Fruit fly (Drosophila melanogaster) whole organism, embryonic: Measurements from ENCODE around the gene gammaTub37C.
A peak's percentile ranks its signal among the peaks of the same experiment; 100 is the strongest.

Source experiments
- Ada2b ChIP-seq: fragments of 200-800 bp; sonication (Bioruptor generic); IDR thresholded peaks from 2 replicates; pipeline ENCODE4 v1.3.6; 2022; ENCODE audit warnings: missing biosample characterization, missing genetic modification characterization
- Aef1 ChIP-seq: fragments of 200-800 bp; sonication (Bioruptor generic); IDR thresholded peaks from 3 replicates; pipeline ENCODE4 v1.3.6; 2022; ENCODE audit warnings: missing biosample characterization, missing genetic modification characterization
- Asciz ChIP-seq: fragments of 200-800 bp; sonication (Bioruptor generic); optimal IDR thresholded peaks from 2 replicates; lab custom pipeline; 2017; ENCODE audit warnings: missing biosample characterization, mild to moderate bottlenecking, missing genetic modification characterization, missing genetic modification reagents
- Bgb ChIP-seq: fragments of 200-800 bp; sonication (Bioruptor generic); IDR thresholded peaks from 2 replicates; pipeline ENCODE4 v1.3.6; 2022; ENCODE audit warnings: missing biosample characterization, missing genetic modification characterization; ENCODE audit not compliant: partially characterized antibody
- CG10274 ChIP-seq: fragments of 200-800 bp; sonication (Bioruptor generic); optimal IDR thresholded peaks from 3 replicates; lab custom pipeline; 2017; ENCODE audit warnings: missing biosample characterization, mild to moderate bottlenecking, missing genetic modification characterization
- CG10565 ChIP-seq: fragments of 200-800 bp; sonication (Bioruptor generic); optimal IDR thresholded peaks from 3 replicates; lab custom pipeline; 2016; ENCODE audit warnings: missing biosample characterization, mild to moderate bottlenecking, missing genetic modification characterization
- CG10959 ChIP-seq: fragments of 200-800 bp; sonication (Bioruptor generic); IDR thresholded peaks from 2 replicates; pipeline ENCODE4 v1.3.6; 2022; ENCODE audit warnings: missing biosample characterization, missing genetic modification characterization
- CG11093 ChIP-seq: fragments of 200-800 bp; sonication (Bioruptor generic); IDR thresholded peaks from 3 replicates; pipeline ENCODE4 v1.3.6; 2022; ENCODE audit warnings: missing biosample characterization, missing genetic modification characterization
- CG12299 ChIP-seq: fragments of 200-800 bp; sonication (Bioruptor generic); optimal IDR thresholded peaks from 2 replicates; lab custom pipeline; 2018; ENCODE audit warnings: missing biosample characterization, mild to moderate bottlenecking, missing genetic modification characterization
- CG13894 ChIP-seq: fragments of 200-800 bp; sonication (Bioruptor generic); optimal IDR thresholded peaks from 3 replicates; lab custom pipeline; 2018; ENCODE audit warnings: missing biosample characterization, mild to moderate bottlenecking, missing genetic modification characterization, moderate library complexity
- CG17802 ChIP-seq: fragments of 200-800 bp; sonication (Bioruptor generic); optimal IDR thresholded peaks from 2 replicates; lab custom pipeline; 2018; ENCODE audit warnings: missing biosample characterization, mild to moderate bottlenecking, missing genetic modification characterization, moderate library complexity
- CG2120 ChIP-seq: fragments of 200-800 bp; sonication (Bioruptor generic); optimal IDR thresholded peaks from 3 replicates; lab custom pipeline; 2016; ENCODE audit warnings: missing biosample characterization, missing genetic modification characterization
- CG2712 ChIP-seq: fragments of 200-800 bp; optimal IDR thresholded peaks from 3 replicates; lab custom pipeline; 2019; ENCODE audit warnings: missing biosample characterization, mild to moderate bottlenecking, missing genetic modification characterization, moderate library complexity
- CG30431 ChIP-seq: fragments of 200-800 bp; sonication (Bioruptor generic); optimal IDR thresholded peaks from 2 replicates; lab custom pipeline; 2017; ENCODE audit warnings: missing biosample characterization, missing genetic modification characterization
- CG31441 ChIP-seq: fragments of 200-800 bp; sonication (Bioruptor generic); IDR thresholded peaks from 2 replicates; pipeline ENCODE4 v1.3.6; 2022; ENCODE audit warnings: missing biosample characterization, missing genetic modification characterization
- CG32772 ChIP-seq: fragments of 200-800 bp; sonication (Bioruptor generic); IDR thresholded peaks from 2 replicates; pipeline ENCODE4 v1.3.6; 2022; ENCODE audit warnings: missing biosample characterization, missing genetic modification characterization
- CG3726 ChIP-seq: fragments of 200-800 bp; sonication (Bioruptor generic); IDR thresholded peaks from 3 replicates; pipeline ENCODE4, ENCODE4 v1.3.6; 2022; ENCODE audit warnings: missing biosample characterization, missing genetic modification characterization
- CG4360 ChIP-seq: fragments of 200-800 bp; sonication (Bioruptor generic); IDR thresholded peaks from 2 replicates; pipeline ENCODE4 v1.3.6; 2022; ENCODE audit warnings: missing biosample characterization, missing genetic modification characterization
- CG6765 ChIP-seq: fragments of 200-800 bp; sonication (Bioruptor generic); optimal IDR thresholded peaks from 3 replicates; lab custom pipeline; 2017; ENCODE audit warnings: missing biosample characterization, mild to moderate bottlenecking, missing genetic modification characterization
- CG7372 ChIP-seq: fragments of 200-800 bp; sonication (Bioruptor generic); IDR thresholded peaks from 2 replicates; pipeline ENCODE4 v1.3.6; 2022; ENCODE audit warnings: missing biosample characterization, missing genetic modification characterization
- CG8388 ChIP-seq: fragments of 200-800 bp; sonication (Bioruptor generic); optimal IDR thresholded peaks from 2 replicates; lab custom pipeline; 2019; ENCODE audit warnings: missing biosample characterization, mild to moderate bottlenecking, missing genetic modification characterization, moderate library complexity
- CG9609 ChIP-seq: fragments of 200-800 bp; sonication (Bioruptor generic); optimal IDR thresholded peaks from 3 replicates; lab custom pipeline; 2016; ENCODE audit warnings: missing biosample characterization, missing genetic modification characterization
- ERR ChIP-seq: fragments of 200-800 bp; sonication (Bioruptor generic); optimal IDR thresholded peaks from 2 replicates; lab custom pipeline; 2016; ENCODE audit warnings: missing biosample characterization, missing genetic modification characterization
- Ets97D ChIP-seq: fragments of 200-800 bp; sonication (Bioruptor generic); optimal IDR thresholded peaks from 3 replicates; lab custom pipeline; 2016; ENCODE audit warnings: missing biosample characterization, missing genetic modification characterization
- H2.0 ChIP-seq: fragments of 200-800 bp; sonication (Bioruptor generic); IDR thresholded peaks from 2 replicates; pipeline ENCODE4 v1.3.6; 2022; ENCODE audit warnings: missing biosample characterization, missing genetic modification characterization
- Kr ChIP-seq: fragments of 200-800 bp; sonication (Bioruptor generic); optimal IDR thresholded peaks from 2 replicates; lab custom pipeline; 2017; ENCODE audit warnings: missing biosample characterization, mild to moderate bottlenecking, missing genetic modification characterization
- Lhr ChIP-seq: fragments of 200-800 bp; sonication (Bioruptor generic); optimal IDR thresholded peaks from 3 replicates; lab custom pipeline; 2017; ENCODE audit warnings: mild to moderate bottlenecking, missing biosample characterization, missing genetic modification reagents, missing genetic modification characterization
- NFAT ChIP-seq: fragments of 200-800 bp; sonication (Bioruptor generic); IDR thresholded peaks from 2 replicates; pipeline ENCODE4 v1.3.6; 2022; ENCODE audit warnings: missing biosample characterization, missing genetic modification characterization
- Oli ChIP-seq: fragments of 200-800 bp; sonication (Bioruptor generic); optimal IDR thresholded peaks from 2 replicates; lab custom pipeline; 2018; ENCODE audit warnings: missing biosample characterization, mild to moderate bottlenecking, missing genetic modification characterization, moderate library complexity
- Xrp1 ChIP-seq: fragments of 200-800 bp; sonication (Bioruptor generic); IDR thresholded peaks from 2 replicates; pipeline ENCODE4 v1.3.6; 2022; ENCODE audit warnings: missing biosample characterization, missing genetic modification characterization
- az2 ChIP-seq: fragments of 200-800 bp; sonication (Bioruptor generic); optimal IDR thresholded peaks from 3 replicates; lab custom pipeline; 2016; ENCODE audit warnings: missing biosample characterization, missing genetic modification characterization
- caup ChIP-seq: fragments of 200-800 bp; sonication (Bioruptor generic); optimal IDR thresholded peaks from 3 replicates; lab custom pipeline; 2017; ENCODE audit warnings: missing biosample characterization, mild to moderate bottlenecking, missing genetic modification characterization, moderate library complexity; ENCODE audit not compliant: severe bottlenecking
- ci ChIP-seq: fragments of 200-800 bp; sonication (Bioruptor generic); IDR thresholded peaks from 3 replicates; pipeline ENCODE4 v1.3.6; 2022; ENCODE audit warnings: missing biosample characterization, missing genetic modification characterization
- dimm ChIP-seq: fragments of 200-800 bp; sonication (Bioruptor generic); IDR thresholded peaks from 2 replicates; pipeline ENCODE4 v1.3.6; 2022; ENCODE audit warnings: missing biosample characterization, missing genetic modification characterization
- esg ChIP-seq: fragments of 200-800 bp; sonication (Bioruptor generic); conservative IDR thresholded peaks from 2 replicates; pipeline ENCODE4 v1.3.6; 2022; ENCODE audit warnings: missing biosample characterization, missing genetic modification characterization
- fd96Cb ChIP-seq: fragments of 200-800 bp; sonication (Bioruptor generic); optimal IDR thresholded peaks from 2 replicates; lab custom pipeline; 2018; ENCODE audit warnings: missing biosample characterization, mild to moderate bottlenecking, missing genetic modification characterization, moderate library complexity
- gro ChIP-seq: fragments of 200-800 bp; sonication (Bioruptor generic); optimal IDR thresholded peaks from 2 replicates; lab custom pipeline; 2016; ENCODE audit warnings: missing biosample characterization, missing genetic modification characterization
- gt ChIP-seq: fragments of 200-800 bp; sonication (Bioruptor generic); IDR thresholded peaks from 2 replicates; pipeline ENCODE4 v1.3.6; 2022; ENCODE audit warnings: missing biosample characterization, missing genetic modification characterization
- ham ChIP-seq: fragments of 200-800 bp; sonication (Bioruptor generic); IDR thresholded peaks from 2 replicates; pipeline ENCODE4 v1.3.6; 2022; ENCODE audit warnings: missing biosample characterization, missing genetic modification characterization
- nau ChIP-seq: fragments of 200-800 bp; sonication (Bioruptor generic); optimal IDR thresholded peaks from 3 replicates; lab custom pipeline; 2017; ENCODE audit warnings: missing biosample characterization, mild to moderate bottlenecking, missing genetic modification characterization, missing genetic modification reagents
- pan ChIP-seq, 4 experiments: fragments of >200 bp in 3 of 4; fragments of 200-800 bp in 1 of 4; sonication (Bioruptor generic) in 1 of 4; optimal IDR thresholded peaks in 3 of 4; IDR thresholded peaks in 1 of 4; 2 replicates each; pipeline versions ENCODE4 v1.3.6 to Lab custom; 2017 to 2022; ENCODE audit warnings: missing biosample characterization in 2 of 4, missing genetic modification characterization in 2 of 4, mixed read lengths in 1 of 4
- pfk ChIP-seq: fragments of 200-800 bp; sonication (Bioruptor generic); optimal IDR thresholded peaks from 2 replicates; lab custom pipeline; 2018; ENCODE audit warnings: missing biosample characterization, mild to moderate bottlenecking, missing genetic modification characterization, moderate library complexity
- phol ChIP-seq: fragments of 200-800 bp; sonication (Bioruptor generic); optimal IDR thresholded peaks from 3 replicates; lab custom pipeline; 2018; ENCODE audit warnings: missing biosample characterization, mild to moderate bottlenecking, missing genetic modification characterization, moderate library complexity
- prd ChIP-seq, 3 experiments: fragments of >200 bp in 2 of 3; fragments of 200-800 bp in 1 of 3; sonication (Bioruptor generic) in 1 of 3; optimal IDR thresholded peaks in 2 of 3; IDR thresholded peaks in 1 of 3; 2 replicates in 2 of 3; 3 replicates in 1 of 3; pipeline versions ENCODE4 v1.3.6 to Lab custom; 2017 to 2022; ENCODE audit warnings: missing biosample characterization in 1 of 3, missing genetic modification characterization in 1 of 3
- schlank ChIP-seq: fragments of 200-800 bp; sonication (Bioruptor generic); optimal IDR thresholded peaks from 2 replicates; lab custom pipeline; 2018; ENCODE audit warnings: missing biosample characterization, mild to moderate bottlenecking, missing genetic modification characterization
- slbo ChIP-seq: fragments of 200-800 bp; sonication (Bioruptor generic); IDR thresholded peaks from 2 replicates; pipeline ENCODE4 v1.3.6; 2022; ENCODE audit warnings: missing biosample characterization, missing genetic modification characterization
- sug ChIP-seq: fragments of 200-800 bp; optimal IDR thresholded peaks from 2 replicates; lab custom pipeline; 2019; ENCODE audit warnings: missing biosample characterization, mild to moderate bottlenecking, missing genetic modification characterization, moderate library complexity
- trem ChIP-seq: fragments of 200-800 bp; optimal IDR thresholded peaks from 3 replicates; lab custom pipeline; 2019; ENCODE audit warnings: missing biosample characterization, mild to moderate bottlenecking, missing genetic modification characterization, moderate library complexity
- twi ChIP-seq: fragments of 200-800 bp; optimal IDR thresholded peaks from 2 replicates; lab custom pipeline; 2019; ENCODE audit warnings: missing biosample characterization, mild to moderate bottlenecking, missing genetic modification characterization, moderate library complexity
- wor ChIP-seq: fragments of 200-800 bp; sonication (Bioruptor generic); IDR thresholded peaks from 2 replicates; pipeline ENCODE4 v1.3.6; 2022; ENCODE audit warnings: missing biosample characterization, missing genetic modification characterization
- zen2 ChIP-seq: fragments of 200-800 bp; sonication (Bioruptor generic); IDR thresholded peaks from 3 replicates; pipeline ENCODE4 v1.3.6; 2022; ENCODE audit warnings: missing biosample characterization, missing genetic modification characterization; ENCODE audit not compliant: partially characterized antibody

gammaTub37C gene

dm6 chr2L:19193703-19194102, 8.2 kb upstream of the gammaTub37C start (continued):
- TF ChIP-seq Kr = no peak
- TF ChIP-seq esg (GFP tag; lab: Robert Waterston, UW) = no peak
- TF ChIP-seq CG8388 (GFP tag; lab: Kevin White, UChicago) = no peak
- TF ChIP-seq prd (optimal IDR thresholded peaks at IDR 0.05; lab: Kevin White, UChicago) = no peak
- TF ChIP-seq prd (GFP tag; IDR thresholded peaks at IDR 0.05; lab: Robert Waterston, UW) = peak; percentile 66; the same call in 2 of the 3 replicates
- TF ChIP-seq sug (tag; lab: Kevin White, UChicago) = no peak
- no peak for TF ChIP-seq pan (optimal IDR thresholded peaks at IDR 0.05; lab: Kevin White, UChicago)
- TF ChIP-seq pan (GFP tag; optimal IDR thresholded peaks at IDR 0.05 in 1 of 2, IDR thresholded peaks at IDR 0.05 in 1 of 2) = no peak
- peak; percentile 60; the same call in 1 of the 3 replicates for TF ChIP-seq ci (GFP tag; lab: Robert Waterston, UW)
- peak; percentile 7 for TF ChIP-seq twi (tag; lab: Kevin White, UChicago)
- TF ChIP-seq CG2712 (tag; lab: Kevin White, UChicago) = peak; percentile 33
- TF ChIP-seq wor (GFP tag; lab: Robert Waterston, UW) = no peak
- no peak for TF ChIP-seq CG11093 (GFP tag; lab: Robert Waterston, UW)
- no peak for TF ChIP-seq Ada2b (GFP tag; lab: Robert Waterston, UW)
- peak; percentile 33; the same call in 1 of the 2 replicates for TF ChIP-seq Xrp1
- no peak for TF ChIP-seq CG4360 (GFP tag; lab: Robert Waterston, UW)
- TF ChIP-seq CG10274 (GFP tag; lab: Kevin White, UChicago) = no peak
- no peak for TF ChIP-seq trem
- TF ChIP-seq H2.0 (GFP tag; lab: Robert Waterston, UW) = no peak
- TF ChIP-seq caup (GFP tag; lab: Kevin White, UChicago) = no peak
- no peak for TF ChIP-seq CG30431 (GFP tag; lab: Kevin White, UChicago)
- no peak for TF ChIP-seq schlank (tag; lab: Kevin White, UChicago)
- TF ChIP-seq pfk (GFP tag; lab: Kevin White, UChicago) = no peak
- TF ChIP-seq CG6765 (GFP tag; lab: Kevin White, UChicago) = no peak
- no peak for TF ChIP-seq Bgb (GFP tag; lab: Robert Waterston, UW)
- TF ChIP-seq fd96Cb (tag; lab: Kevin White, UChicago) = peak; percentile 18
- TF ChIP-seq ham (GFP tag; lab: Robert Waterston, UW) = no peak
- no peak for TF ChIP-seq Asciz (GFP tag; lab: Kevin White, UChicago)
- TF ChIP-seq ERR (GFP tag; lab: Kevin White, UChicago) = no peak
- no peak for TF ChIP-seq CG9609
- TF ChIP-seq Aef1 = no peak
- TF ChIP-seq nau = no peak
- TF ChIP-seq CG7372 (GFP tag; lab: Robert Waterston, UW) = no peak
- no peak for TF ChIP-seq CG13894
- TF ChIP-seq CG31441 (GFP tag; lab: Robert Waterston, UW) = no peak
- no peak for TF ChIP-seq NFAT (GFP tag; lab: Robert Waterston, UW)
- TF ChIP-seq CG17802 = no peak
- no peak for TF ChIP-seq CG10565 (GFP tag; lab: Kevin White, UChicago)
- peak; percentile 42; the same call in 1 of the 2 replicates for TF ChIP-seq slbo (GFP tag; lab: Robert Waterston, UW)
- TF ChIP-seq az2 (GFP tag; lab: Kevin White, UChicago) = peak; percentile 0
- no peak for TF ChIP-seq dimm (GFP tag; lab: Robert Waterston, UW)
- TF ChIP-seq CG10959 (GFP tag; lab: Robert Waterston, UW) = peak; percentile 47; the same call in 1 of the 2 replicates
- TF ChIP-seq CG2120 (GFP tag; lab: Kevin White, UChicago) = no peak
- no peak for TF ChIP-seq CG32772 (GFP tag; lab: Robert Waterston, UW)
- no peak for TF ChIP-seq gt (GFP tag; lab: Robert Waterston, UW)
- no peak for TF ChIP-seq CG12299 (tag; lab: Kevin White, UChicago)
- TF ChIP-seq zen2 (GFP tag; lab: Robert Waterston, UW) = no peak
- no peak for TF ChIP-seq Oli (tag; lab: Kevin White, UChicago)
- TF ChIP-seq Lhr (GFP tag; lab: Kevin White, UChicago) = no peak
- no peak for TF ChIP-seq CG3726 (GFP tag; lab: Robert Waterston, UW)
- TF ChIP-seq Ets97D (GFP tag; lab: Kevin White, UChicago) = no peak
- TF ChIP-seq gro (GFP tag; lab: Kevin White, UChicago) = no peak
- peak; percentile 15 for TF ChIP-seq phol (tag; lab: Kevin White, UChicago)
